Fruit fly (Drosophila melanogaster) Kc167 (cell line): Measurements from ENCODE around the gene Npc2f.

Source experiments
- Myc ChIP-seq: fragments of >200 bp; optimal IDR thresholded peaks from 2 replicates; lab custom pipeline; 2017; ENCODE audit warnings: missing external identifiers
- Sin3A ChIP-seq: fragments of >200 bp; optimal IDR thresholded peaks from 2 replicates; lab custom pipeline; 2018; ENCODE audit warnings: missing external identifiers
- h ChIP-seq: fragments of >200 bp; optimal IDR thresholded peaks from 3 replicates; lab custom pipeline; 2018; ENCODE audit warnings: missing external identifiers
- psq ChIP-seq: fragments of >200 bp; optimal IDR thresholded peaks from 2 replicates; lab custom pipeline; 2017; ENCODE audit warnings: missing external identifiers
- ttk ChIP-seq: sonication (Bioruptor generic); optimal IDR thresholded peaks from 2 replicates; lab custom pipeline; 2017; ENCODE audit warnings: missing external identifiers

- TF ChIP-seq h (lab: Kevin White, UChicago) (no peak), Myc (lab: Kevin White, UChicago) (no peak), Sin3A (lab: Kevin White, UChicago) (no peak), ttk (lab: Kevin White, UChicago) (no peak), psq (lab: Kevin White, UChicago) (no peak)
These were observed 3.4 kb downstream of the Npc2f start, which contains the start of gene Kal1 for dm6 chr3R:24141013-24141592.
